Worm (Caenorhabditis elegans) whole organism, mixed stage, embryonic: ENCODE data around the gene smgl-2.
A peak's percentile ranks its signal among the peaks of the same experiment; 100 is the strongest.

ENCODE experiments used
- blmp-1 ChIP-seq: fragments of 150-350 bp; optimal IDR thresholded peaks from 2 replicates; lab custom pipeline; 2014; ENCODE audit warnings: missing biosample characterization, missing genetic modification characterization
- lin-13 ChIP-seq: fragments of 150-350 bp; optimal IDR thresholded peaks from 2 replicates; lab custom pipeline; 2014; ENCODE audit warnings: missing biosample characterization, missing genetic modification characterization
- nhr-12 ChIP-seq: fragments of 150-350 bp; optimal IDR thresholded peaks from 2 replicates; lab custom pipeline; 2014; ENCODE audit warnings: missing biosample characterization, missing genetic modification characterization
- nhr-28 ChIP-seq: fragments of 150-350 bp; optimal IDR thresholded peaks from 2 replicates; lab custom pipeline; 2014; ENCODE audit warnings: missing biosample characterization, missing genetic modification characterization
- pha-4 ChIP-seq: fragments of 150-350 bp; optimal IDR thresholded peaks from 2 replicates; lab custom pipeline; 2018; ENCODE audit warnings: missing biosample characterization, missing genetic modification reagents, missing genetic modification characterization
- sptf-1 ChIP-seq: sonication (generic microtip); optimal IDR thresholded peaks from 2 replicates; lab custom pipeline; 2017; ENCODE audit warnings: mild to moderate bottlenecking, missing genetic modification characterization, moderate library complexity, missing compliant biosample characterization
- unc-62 ChIP-seq: fragments of 150-350 bp; optimal IDR thresholded peaks from 2 replicates; lab custom pipeline; 2014; ENCODE audit warnings: missing biosample characterization, missing genetic modification reagents, missing genetic modification characterization
- ztf-11 ChIP-seq: fragments of 150-350 bp; optimal IDR thresholded peaks from 2 replicates; lab custom pipeline; 2014; ENCODE audit warnings: missing biosample characterization, missing genetic modification characterization

DNA sequence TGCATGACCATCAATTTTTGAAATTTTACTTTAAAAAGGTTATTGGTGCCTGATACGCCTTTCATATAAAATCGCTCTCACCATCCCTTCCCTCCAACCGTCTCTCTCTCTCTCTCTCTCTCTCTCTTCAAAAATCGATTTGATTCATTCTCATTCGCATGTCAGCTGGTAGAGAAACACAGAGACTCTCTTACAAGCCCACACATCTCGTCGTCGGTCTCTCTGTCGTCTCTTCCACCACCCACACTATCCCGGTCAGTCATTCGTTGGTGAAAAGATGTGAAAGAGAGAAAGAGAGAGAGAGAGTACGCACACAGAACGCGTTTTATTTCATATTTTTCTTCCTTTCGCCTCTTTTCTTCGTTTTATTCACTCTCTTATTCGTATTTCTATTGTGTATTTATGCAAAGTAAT lies 16.5 kb downstream of the smgl-2 start:
- TF ChIP-seq lin-13 (tag; lab: Kevin White, UChicago) = no peak
- no peak for TF ChIP-seq nhr-28
- TF ChIP-seq nhr-12 (tag; lab: Kevin White, UChicago) = peak; percentile 0
- TF ChIP-seq pha-4 (tag; lab: Kevin White, UChicago) = peak; percentile 60
- TF ChIP-seq ztf-11 (tag; lab: Kevin White, UChicago) = no peak
- peak; percentile 87 for TF ChIP-seq unc-62 (GFP tag; lab: Kevin White, UChicago)
- TF ChIP-seq blmp-1 (tag; lab: Kevin White, UChicago) = no peak
- no peak for TF ChIP-seq sptf-1 (tag; lab: Kevin White, UChicago)
